Worm (Caenorhabditis elegans) whole organism, mixed stage, embryonic: ENCODE data around the gene F38B7.10.

ENCODE experiments used
- elt-3 ChIP-seq: fragments of 150-350 bp; optimal IDR thresholded peaks from 2 replicates; lab custom pipeline; 2014; ENCODE audit warnings: missing biosample characterization, missing genetic modification characterization
- flh-1 ChIP-seq: fragments of 200-800 bp; sonication (Bioruptor generic); optimal IDR thresholded peaks from 2 replicates; lab custom pipeline; 2018; ENCODE audit warnings: mild to moderate bottlenecking, missing genetic modification characterization, moderate library complexity, missing compliant biosample characterization
- hlh-1 ChIP-seq: fragments of 150-350 bp; optimal IDR thresholded peaks from 2 replicates; lab custom pipeline; 2014; ENCODE audit warnings: missing biosample characterization, missing genetic modification reagents, missing genetic modification characterization
- lsy-2 ChIP-seq: fragments of 150-350 bp; optimal IDR thresholded peaks from 2 replicates; lab custom pipeline; 2014; ENCODE audit warnings: missing biosample characterization, missing genetic modification characterization
- mep-1 ChIP-seq: fragments of 150-350 bp; optimal IDR thresholded peaks from 2 replicates; lab custom pipeline; 2017; ENCODE audit warnings: missing biosample characterization, missing genetic modification reagents, missing genetic modification characterization, inconsistent platforms
- nhr-2 ChIP-seq: fragments of 150-350 bp; optimal IDR thresholded peaks from 2 replicates; lab custom pipeline; 2014; ENCODE audit warnings: missing biosample characterization, missing genetic modification characterization
- nhr-237 ChIP-seq: fragments of 150-350 bp; optimal IDR thresholded peaks from 2 replicates; lab custom pipeline; 2014; ENCODE audit warnings: missing biosample characterization, missing genetic modification characterization
- nhr-28 ChIP-seq: fragments of 150-350 bp; optimal IDR thresholded peaks from 2 replicates; lab custom pipeline; 2014; ENCODE audit warnings: missing biosample characterization, missing genetic modification characterization
- snpc-4 ChIP-seq: fragments of 150-350 bp; optimal IDR thresholded peaks from 2 replicates; lab custom pipeline; 2014; ENCODE audit warnings: missing biosample characterization, missing genetic modification characterization

- TF ChIP-seq snpc-4 (tag; lab: Kevin White, UChicago) (no peak), lsy-2 (no peak), elt-3 (tag; lab: Kevin White, UChicago) (no peak), nhr-237 (no peak), mep-1 (tag; lab: Kevin White, UChicago) (no peak), hlh-1 (tag; lab: Kevin White, UChicago) (no peak), flh-1 (GFP tag; lab: Kevin White, UChicago) (no peak), nhr-2 (no peak), nhr-28 (tag; lab: Kevin White, UChicago) (no peak)
Measured at ce11 chrV:11499786-11500185, 45.5 kb upstream of the F38B7.10 start.
